Fruit fly (Drosophila melanogaster) ovary, adult (tissue): ENCODE results near the gene CG12480.

ENCODE experiments used
- CG17801 ChIP-seq: fragments of 200-800 bp; optimal IDR thresholded peaks from 2 replicates; lab custom pipeline; 2019; ENCODE audit warnings: missing biosample characterization, mild to moderate bottlenecking, missing genetic modification characterization, moderate library complexity; ENCODE audit not compliant: partially characterized antibody

CG12480 gene

dm6 chrX:14169068-14169642 is at the start of gene CG12480:
Gene CG12480, plus strand, starts transcription at chrX:14169592.
- no peak for TF ChIP-seq CG17801

DNA sequence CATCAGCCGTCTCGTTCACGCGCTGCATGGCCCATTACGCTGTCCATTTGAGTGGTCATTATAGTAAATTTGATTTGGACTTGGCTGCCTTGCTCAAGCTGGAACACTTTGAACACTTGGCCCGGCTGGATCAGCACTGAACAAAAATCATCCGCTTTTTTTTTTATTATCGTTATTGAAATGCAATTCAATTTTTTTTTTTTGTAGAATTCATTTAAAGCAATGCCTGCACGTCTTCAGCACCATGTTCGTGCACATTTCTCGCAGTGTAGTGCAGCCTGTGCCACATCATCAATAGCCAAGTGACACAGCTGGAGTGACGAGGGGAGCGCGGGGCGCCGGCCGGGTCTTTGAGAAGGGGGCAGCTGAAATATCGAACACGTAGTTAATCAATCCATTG is 49.2 kb upstream of the CG12480 start:
- TF ChIP-seq CG17801, result no peak

- TF ChIP-seq CG17801, result no peak
Observed at dm6 chrX:14122662-14123372, 46.6 kb upstream of the CG12480 start.

DNA sequence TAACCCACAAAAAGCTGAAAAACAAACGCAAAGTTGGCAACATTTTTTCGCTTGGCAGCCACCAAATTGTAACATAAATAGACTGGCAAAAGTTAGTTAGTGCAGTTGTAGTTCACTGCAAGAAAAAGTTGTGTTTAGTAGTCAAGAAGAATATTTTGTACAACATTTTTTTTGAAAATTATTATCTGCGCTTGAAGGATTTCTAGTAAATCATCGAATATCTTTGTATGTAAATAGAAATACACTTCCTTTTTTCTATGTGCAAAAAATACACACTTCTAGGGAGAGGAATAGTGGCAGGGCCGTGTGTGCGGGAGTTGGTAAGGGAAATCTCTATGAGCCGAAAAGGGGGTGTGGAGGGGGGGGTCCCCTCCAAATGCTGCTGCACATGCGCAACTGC is 45.7 kb upstream of the CG12480 start:
- TF ChIP-seq CG17801, result no peak

dm6 chrX:14133936-14134335 is 35.5 kb upstream of the CG12480 start:
- no peak for TF ChIP-seq CG17801

- no peak for TF ChIP-seq CG17801
Observed at dm6 chrX:14148171-14148570, 21.2 kb upstream of the CG12480 start.

DNA sequence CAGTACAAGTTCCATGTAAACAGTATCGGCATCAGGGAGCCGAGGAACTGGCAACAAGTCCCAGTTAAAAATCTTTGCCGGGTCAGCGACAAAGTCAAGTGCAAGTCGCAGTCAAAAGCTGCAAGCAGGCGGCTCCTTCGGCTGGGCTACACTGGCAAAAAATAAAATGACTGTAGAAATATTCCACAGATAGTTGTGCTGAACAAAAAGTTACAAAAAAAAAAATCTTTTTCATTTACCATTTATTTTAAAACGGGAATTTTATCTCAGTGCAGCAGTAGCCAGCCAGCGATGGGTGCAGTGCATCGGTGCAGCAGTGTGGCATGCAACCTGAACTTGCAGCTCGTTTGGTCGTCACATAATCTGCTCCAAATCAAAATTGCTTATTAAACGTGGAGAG is 20.1 kb upstream of the CG12480 start:
- TF ChIP-seq CG17801, result no peak

dm6 chrX:14151906-14152305 is 17.5 kb upstream of the CG12480 start, which contains the start of gene CG12479:
Gene CG12479, minus strand, starts transcription at chrX:14152006.
- TF ChIP-seq CG17801, result no peak

DNA sequence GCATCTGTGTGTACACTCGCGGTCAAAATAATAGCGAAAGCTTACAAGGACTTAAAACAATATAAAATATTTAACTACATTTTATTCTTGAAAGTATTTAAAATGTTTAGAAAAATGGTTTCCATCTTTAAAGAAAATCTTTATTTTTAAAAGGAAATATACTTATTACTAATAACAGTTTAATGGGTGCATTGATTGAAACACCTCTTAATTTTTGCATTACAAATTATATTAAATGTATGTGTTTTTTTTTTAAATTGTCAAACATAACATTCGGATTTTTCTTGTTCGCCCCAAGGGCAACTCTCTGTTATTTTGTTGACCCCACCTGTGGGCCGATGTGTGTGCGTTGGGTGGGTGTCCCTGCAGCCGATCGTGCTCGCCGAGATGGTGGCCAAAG is 15.7 kb upstream of the CG12480 start:
- no peak for TF ChIP-seq CG17801

DNA sequence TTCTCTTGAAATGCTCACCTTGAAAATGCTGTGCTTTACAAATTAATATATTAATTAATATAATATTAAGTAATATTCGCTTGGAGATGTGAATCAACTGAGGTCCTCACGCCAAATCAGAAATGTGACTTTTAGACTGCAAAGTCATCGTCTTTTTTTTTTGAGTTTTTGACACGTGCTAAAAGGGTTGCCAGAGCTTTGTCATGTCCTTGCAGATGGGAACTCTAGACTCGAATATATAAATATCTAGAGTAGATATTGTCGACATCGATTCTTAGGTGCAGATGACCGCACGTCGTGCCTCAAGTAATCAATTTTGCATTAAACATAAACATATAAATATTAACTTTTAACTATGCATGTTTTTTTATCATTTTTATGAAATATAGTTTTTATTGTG is 3.1 kb downstream of the CG12480 start, which contains the start of gene betaNACtes1:
betaNACtes1 (minus strand) TSS at position 101 of the 400 bp plus-strand sequence.
- TF ChIP-seq CG17801, result no peak

DNA sequence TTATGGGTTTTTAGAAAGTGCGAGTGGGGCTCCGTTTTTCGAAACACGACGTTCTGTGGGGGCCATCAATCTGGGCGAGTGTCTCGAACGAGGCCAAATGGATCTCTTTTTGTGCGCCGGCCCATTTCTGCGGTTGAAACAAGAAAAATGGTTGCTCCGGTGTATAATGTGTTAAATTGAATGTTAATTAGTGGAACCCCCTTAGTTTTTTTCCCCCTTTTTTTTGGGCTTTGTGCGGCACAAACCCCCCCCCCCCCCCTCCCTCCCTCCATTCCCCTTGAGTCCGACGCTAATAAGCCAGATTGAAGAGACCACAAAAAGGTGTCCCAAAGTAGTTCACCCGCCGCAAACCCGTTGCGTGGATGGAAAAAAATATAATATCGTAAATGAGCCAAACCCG is 4.3 kb downstream of the CG12480 start:
- no peak for TF ChIP-seq CG17801

dm6 chrX:14174456-14174855 is 5.1 kb downstream of the CG12480 start, which contains the start of gene CG1368:
Gene CG1368, plus strand, starts transcription at chrX:14174756.
- TF ChIP-seq CG17801, result no peak

DNA sequence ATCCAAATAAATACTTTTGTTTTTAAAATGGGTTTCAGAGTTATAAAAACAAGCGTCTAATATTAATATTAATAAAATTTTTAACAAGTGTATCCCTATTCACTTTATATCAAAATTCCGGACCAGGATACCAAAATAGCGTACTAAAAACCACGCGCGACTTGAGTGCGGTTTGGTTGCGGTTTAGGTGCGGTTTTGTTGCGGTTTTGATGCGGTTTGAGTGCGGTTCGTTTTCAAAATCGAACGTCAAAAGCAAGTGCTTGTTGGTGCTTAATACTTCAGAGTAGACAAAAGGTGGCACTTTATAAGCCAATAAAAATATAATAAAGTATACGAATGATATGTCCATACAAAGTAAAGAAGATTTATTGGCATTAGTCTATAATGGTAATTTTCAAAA is 6.3 kb downstream of the CG12480 start:
- no peak for TF ChIP-seq CG17801

DNA sequence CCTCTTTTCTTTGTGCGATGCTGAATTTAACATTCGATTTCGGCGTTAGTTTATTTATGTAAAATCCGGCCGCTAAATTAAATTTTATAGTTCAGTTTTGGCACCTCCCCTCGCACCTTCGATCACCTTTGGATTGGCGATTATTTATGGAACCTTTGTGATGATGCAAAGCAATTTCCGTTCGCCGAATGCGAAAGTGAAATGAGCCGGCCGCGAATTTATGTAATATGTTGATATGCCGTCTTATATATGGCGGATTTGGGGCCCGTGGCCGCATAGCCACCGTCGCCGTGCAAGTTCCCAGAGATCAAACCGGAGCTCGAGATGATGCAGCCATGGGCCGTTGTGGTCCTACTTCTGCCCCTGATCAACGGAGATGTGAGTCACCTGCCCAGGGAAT is 7.2 kb downstream of the CG12480 start, which contains the start of gene CG11581:
CG11581 (plus strand) TSS at position 301 of the 400 bp plus-strand sequence.
- TF ChIP-seq CG17801, result no peak

dm6 chrX:14180728-14181127 is 11.3 kb downstream of the CG12480 start, which contains the start of gene CG11584:
Gene CG11584, plus strand, starts transcription at chrX:14181028.
- no peak for TF ChIP-seq CG17801

DNA sequence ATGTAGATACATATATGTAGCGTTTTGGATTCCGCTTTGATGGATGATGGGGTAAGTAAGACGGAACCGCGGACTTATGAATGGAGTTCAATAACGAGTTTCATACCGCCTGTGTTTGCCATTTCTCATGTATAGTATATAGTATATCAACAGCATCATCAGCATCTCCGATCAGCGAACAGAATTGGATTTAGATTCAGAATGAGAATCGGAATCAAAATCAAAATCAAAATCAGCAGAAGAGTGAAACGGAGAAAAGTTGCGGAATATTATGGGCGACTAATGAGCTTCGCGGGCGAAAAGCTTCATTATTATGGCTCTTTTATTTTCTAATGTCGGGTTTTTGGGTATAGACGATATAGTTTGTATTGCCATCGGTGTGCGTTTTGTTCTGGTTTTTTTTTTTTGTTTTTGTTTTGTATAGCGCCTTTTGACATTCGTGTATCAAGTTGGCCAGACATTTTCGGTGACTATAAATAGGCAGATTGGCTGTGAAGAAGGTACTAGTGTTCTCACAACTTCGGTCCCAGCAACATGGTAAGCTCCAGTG is 14.7 kb downstream of the CG12480 start, which contains the start of gene CG32603:
CG32603 (plus strand) TSS at position 500 of the 550 bp plus-strand sequence.
- TF ChIP-seq CG17801, result no peak

DNA sequence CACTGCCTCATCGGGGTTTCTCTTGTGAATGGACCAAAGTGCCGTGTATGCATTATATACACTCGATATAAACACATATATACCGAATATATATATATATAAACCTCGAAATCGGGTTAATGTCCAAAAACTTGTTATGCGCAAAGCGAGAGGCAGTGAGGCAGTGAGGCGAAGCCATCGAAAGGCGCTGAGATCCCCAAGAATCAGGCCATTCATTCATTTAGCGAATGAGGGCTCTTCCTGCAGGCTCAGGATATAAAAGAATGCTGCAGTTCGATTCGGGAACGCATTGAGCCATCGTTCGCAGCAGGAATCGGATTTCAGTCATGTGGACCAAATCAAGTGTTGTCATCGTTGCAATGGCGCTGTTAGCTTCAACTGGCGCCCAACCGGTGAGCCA is 17.6 kb downstream of the CG12480 start, which contains the start of gene CG12481:
CG12481 (plus strand) TSS at position 301 of the 400 bp plus-strand sequence.
- no peak for TF ChIP-seq CG17801

DNA sequence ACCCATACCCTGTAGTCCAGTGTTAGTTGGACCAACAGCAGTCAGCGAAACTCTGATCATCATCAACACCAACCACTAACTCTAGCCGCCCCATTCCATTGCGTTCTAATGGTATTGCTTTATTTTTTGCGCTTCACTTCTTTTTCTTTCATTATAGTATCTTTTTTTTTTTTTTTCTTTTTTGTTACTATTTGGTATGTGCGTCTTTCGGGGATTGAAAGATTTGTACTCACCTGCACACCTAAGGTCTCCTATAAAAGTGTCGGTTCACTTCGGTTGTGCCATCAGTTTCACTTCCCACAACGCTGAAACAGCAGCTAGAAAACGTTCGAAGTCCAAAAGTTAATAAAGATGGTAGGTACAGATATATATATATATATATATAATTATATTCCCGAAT is 19.8 kb downstream of the CG12480 start, which contains the start of gene CG11585:
CG11585 (plus strand) TSS at position 301 of the 400 bp plus-strand sequence.
- TF ChIP-seq CG17801, result no peak
